Worm (Caenorhabditis elegans) whole organism, L3 larva: ENCODE measurements around the gene T01G6.1.
A peak's percentile ranks its signal among the peaks of the same experiment; 100 is the strongest.

Source experiments
- egl-27 ChIP-seq: sonication (generic microtip); optimal IDR thresholded peaks from 4 replicates; lab custom pipeline; 2017; ENCODE audit warnings: missing biosample characterization, missing genetic modification reagents, missing genetic modification characterization
- eor-1 ChIP-seq, 2 experiments: fragments of 150-350 bp; optimal IDR thresholded peaks; 2 replicates each; lab custom pipeline; 2014 to 2018; ENCODE audit warnings: missing biosample characterization in 2 of 2, missing genetic modification characterization in 2 of 2
- nhr-28 ChIP-seq: fragments of 150-350 bp; optimal IDR thresholded peaks from 2 replicates; lab custom pipeline; 2014; ENCODE audit warnings: missing biosample characterization, missing genetic modification characterization
- nhr-77 ChIP-seq: fragments of 150-350 bp; optimal IDR thresholded peaks from 2 replicates; lab custom pipeline; 2014; ENCODE audit warnings: missing biosample characterization, missing genetic modification characterization
- pqm-1 ChIP-seq: fragments of 150-350 bp; optimal IDR thresholded peaks from 2 replicates; lab custom pipeline; 2017; ENCODE audit warnings: missing biosample characterization, missing genetic modification characterization, inconsistent platforms

DNA sequence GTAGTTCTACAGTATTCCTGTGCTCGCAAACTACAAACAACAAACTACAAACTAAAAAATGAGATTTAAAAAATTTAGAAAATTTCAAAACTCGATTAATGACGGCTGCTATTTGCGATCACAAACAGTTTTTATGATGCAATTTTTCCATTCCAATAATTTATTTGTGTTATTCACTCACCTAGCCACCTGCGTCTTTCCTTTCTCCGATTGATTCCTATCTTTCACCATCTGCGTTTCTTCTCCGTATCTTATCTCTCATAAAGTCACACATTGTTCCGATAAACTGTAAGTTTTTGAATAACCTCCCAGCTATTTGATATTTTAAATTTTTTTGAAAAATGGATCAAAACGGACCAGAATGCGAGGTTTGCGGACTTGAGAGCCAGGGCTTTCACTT is 36.7 kb downstream of the T01G6.1 start, which contains the start of gene nhr-132:
- TF ChIP-seq nhr-28 (tag; lab: Kevin White, UChicago) (no peak), eor-1 (tag; optimal IDR thresholded peaks at IDR 0.05; lab: Kevin White, UChicago) (no peak), pqm-1 (peak; percentile 73), nhr-77 (tag; lab: Kevin White, UChicago) (no peak), egl-27 (no peak)
